Fruit fly (Drosophila melanogaster) whole organism, adult: ENCODE data around the gene CG31321.

ENCODE experiments used
- CG11617 ChIP-seq: fragments of 200-800 bp; sonication (Bioruptor generic); optimal IDR thresholded peaks from 2 replicates; lab custom pipeline; 2017; ENCODE audit warnings: mild to moderate bottlenecking, missing biosample characterization, missing genetic modification reagents, missing genetic modification characterization
- CG12768 ChIP-seq: fragments of 200-800 bp; sonication (Bioruptor generic); optimal IDR thresholded peaks from 2 replicates; lab custom pipeline; 2017; ENCODE audit warnings: missing biosample characterization, missing genetic modification characterization, mild to moderate bottlenecking, moderate library complexity, missing genetic modification reagents
- CG14711 ChIP-seq: fragments of 200-800 bp; sonication (Bioruptor generic); optimal IDR thresholded peaks from 2 replicates; lab custom pipeline; 2018; ENCODE audit warnings: missing biosample characterization, mild to moderate bottlenecking, missing genetic modification characterization, moderate library complexity
- CG1620 ChIP-seq: fragments of 200-800 bp; sonication (Bioruptor generic); optimal IDR thresholded peaks from 2 replicates; lab custom pipeline; 2016; ENCODE audit warnings: missing biosample characterization, missing genetic modification characterization
- CG33017 ChIP-seq: fragments of 200-800 bp; sonication (Bioruptor generic); optimal IDR thresholded peaks from 2 replicates; lab custom pipeline; 2018; ENCODE audit warnings: missing biosample characterization, mild to moderate bottlenecking, missing genetic modification characterization, moderate library complexity
- CG5204 ChIP-seq: fragments of 200-800 bp; sonication (Bioruptor generic); optimal IDR thresholded peaks from 2 replicates; lab custom pipeline; 2016; ENCODE audit warnings: missing biosample characterization, missing genetic modification characterization
- CG7045 ChIP-seq: fragments of 200-800 bp; sonication (Bioruptor generic); optimal IDR thresholded peaks from 2 replicates; lab custom pipeline; 2017; ENCODE audit warnings: missing biosample characterization, mild to moderate bottlenecking, missing genetic modification characterization
- CG7101 ChIP-seq: fragments of 200-800 bp; sonication (Bioruptor generic); optimal IDR thresholded peaks from 2 replicates; lab custom pipeline; 2018; ENCODE audit warnings: missing biosample characterization, mild to moderate bottlenecking, missing genetic modification characterization, moderate library complexity
- Clk ChIP-seq: fragments of 200-800 bp; sonication (Bioruptor generic); optimal IDR thresholded peaks from 2 replicates; lab custom pipeline; 2017; ENCODE audit warnings: missing biosample characterization, missing genetic modification characterization
- Crg-1 ChIP-seq: fragments of 200-800 bp; sonication (Bioruptor generic); optimal IDR thresholded peaks from 2 replicates; lab custom pipeline; 2016; ENCODE audit warnings: missing biosample characterization, missing genetic modification characterization
- Hr96 ChIP-seq: fragments of 200-800 bp; sonication (Bioruptor generic); optimal IDR thresholded peaks from 2 replicates; lab custom pipeline; 2016; ENCODE audit warnings: missing biosample characterization, missing genetic modification characterization
- Mnt ChIP-seq: fragments of 200-800 bp; sonication (Bioruptor generic); optimal IDR thresholded peaks from 2 replicates; lab custom pipeline; 2016; ENCODE audit warnings: missing biosample characterization, mild to moderate bottlenecking, missing genetic modification characterization
- bab1 ChIP-seq: fragments of 200-800 bp; sonication (Bioruptor generic); optimal IDR thresholded peaks from 3 replicates; lab custom pipeline; 2019; ENCODE audit warnings: missing biosample characterization, mild to moderate bottlenecking, missing genetic modification characterization, moderate library complexity
- cic ChIP-seq: fragments of 200-800 bp; sonication (Bioruptor generic); optimal IDR thresholded peaks from 2 replicates; lab custom pipeline; 2017; ENCODE audit warnings: missing biosample characterization, mild to moderate bottlenecking, missing genetic modification characterization, moderate library complexity
- cnc ChIP-seq, 2 experiments: fragments of >200 bp; optimal IDR thresholded peaks; 2 replicates each; lab custom pipeline; 2017
- kay ChIP-seq: fragments of 200-800 bp; sonication (Bioruptor generic); peaks from one replicate; lab custom pipeline; 2016; ENCODE audit warnings: missing biosample characterization, missing genetic modification characterization, borderline replicate concordance
- ovo ChIP-seq: fragments of 200-800 bp; sonication (Bioruptor generic); optimal IDR thresholded peaks from 2 replicates; lab custom pipeline; 2016; ENCODE audit warnings: missing biosample characterization, missing genetic modification characterization
- pad ChIP-seq: fragments of 200-800 bp; sonication (Bioruptor generic); optimal IDR thresholded peaks from 3 replicates; lab custom pipeline; 2017; ENCODE audit warnings: missing biosample characterization, missing genetic modification characterization, mild to moderate bottlenecking, moderate library complexity, missing genetic modification reagents
- tj ChIP-seq: fragments of 200-800 bp; sonication (Bioruptor generic); optimal IDR thresholded peaks from 3 replicates; lab custom pipeline; 2017; ENCODE audit warnings: missing biosample characterization, mild to moderate bottlenecking, missing genetic modification characterization, moderate library complexity
- toe ChIP-seq: fragments of 200-800 bp; sonication (Bioruptor generic); optimal IDR thresholded peaks from 2 replicates; lab custom pipeline; 2016; ENCODE audit warnings: missing biosample characterization, missing genetic modification characterization

Gene CG31321

DNA sequence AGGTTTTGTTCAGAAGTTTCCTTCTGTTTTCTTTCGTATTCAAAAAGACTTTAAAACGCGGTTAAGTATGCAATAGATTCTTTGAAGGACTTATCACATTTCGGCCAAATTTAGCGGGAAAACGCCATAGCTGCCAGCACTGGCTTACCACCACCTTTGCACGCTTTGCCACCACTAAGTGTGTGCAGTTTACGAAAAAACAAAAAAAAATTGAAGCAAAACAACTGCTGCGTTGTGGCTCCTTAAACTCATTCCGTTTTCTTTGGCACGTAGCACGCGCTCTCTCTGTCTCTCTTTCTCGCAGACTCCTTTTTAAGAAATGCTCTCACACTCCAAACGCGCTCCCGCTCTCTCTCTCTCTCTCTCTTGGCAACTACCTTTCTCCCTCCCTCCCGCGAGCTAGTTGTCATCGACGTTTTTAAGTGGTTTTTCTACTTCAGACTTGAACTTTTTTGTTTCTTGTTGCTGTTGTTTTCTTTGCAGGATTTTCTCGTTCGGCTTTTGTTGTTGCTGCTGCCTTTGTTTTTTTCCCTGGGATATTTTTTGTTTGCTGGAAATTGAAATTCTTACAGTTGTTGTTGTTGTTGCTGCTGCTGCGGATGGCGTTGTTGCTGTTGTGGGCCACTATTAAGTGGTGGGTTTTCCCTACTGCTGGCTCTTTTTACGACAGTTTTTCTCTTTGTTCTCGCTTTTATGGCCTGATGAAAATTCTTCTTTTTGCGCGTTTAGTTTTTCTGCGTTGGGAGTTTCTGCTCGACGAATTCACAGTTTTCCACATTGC lies 31.4 kb upstream of the CG31321 start:
- TF ChIP-seq tj: no peak
- no peak for TF ChIP-seq CG5204 (GFP tag; lab: Kevin White, UChicago)
- no peak for TF ChIP-seq pad (GFP tag; lab: Kevin White, UChicago)
- TF ChIP-seq Hr96 (GFP tag; lab: Kevin White, UChicago): no peak
- no peak for TF ChIP-seq CG1620 (GFP tag; lab: Kevin White, UChicago)
- no peak for TF ChIP-seq Clk (GFP tag; lab: Kevin White, UChicago)
- TF ChIP-seq CG11617 (GFP tag; lab: Kevin White, UChicago): no peak
- no peak for TF ChIP-seq CG33017
- TF ChIP-seq toe (GFP tag; lab: Kevin White, UChicago): no peak
- TF ChIP-seq Mnt (GFP tag; lab: Kevin White, UChicago): no peak
- no peak for TF ChIP-seq cnc (optimal IDR thresholded peaks at IDR 0.05; lab: Kevin White, UChicago)
- no peak for TF ChIP-seq bab1
- no peak for TF ChIP-seq CG7045
- no peak for TF ChIP-seq CG7101 (tag; lab: Kevin White, UChicago)
- no peak for TF ChIP-seq CG12768 (GFP tag; lab: Kevin White, UChicago)
- no peak for TF ChIP-seq Crg-1 (GFP tag; lab: Kevin White, UChicago)
- no peak for TF ChIP-seq CG14711
- no peak for TF ChIP-seq cic

DNA sequence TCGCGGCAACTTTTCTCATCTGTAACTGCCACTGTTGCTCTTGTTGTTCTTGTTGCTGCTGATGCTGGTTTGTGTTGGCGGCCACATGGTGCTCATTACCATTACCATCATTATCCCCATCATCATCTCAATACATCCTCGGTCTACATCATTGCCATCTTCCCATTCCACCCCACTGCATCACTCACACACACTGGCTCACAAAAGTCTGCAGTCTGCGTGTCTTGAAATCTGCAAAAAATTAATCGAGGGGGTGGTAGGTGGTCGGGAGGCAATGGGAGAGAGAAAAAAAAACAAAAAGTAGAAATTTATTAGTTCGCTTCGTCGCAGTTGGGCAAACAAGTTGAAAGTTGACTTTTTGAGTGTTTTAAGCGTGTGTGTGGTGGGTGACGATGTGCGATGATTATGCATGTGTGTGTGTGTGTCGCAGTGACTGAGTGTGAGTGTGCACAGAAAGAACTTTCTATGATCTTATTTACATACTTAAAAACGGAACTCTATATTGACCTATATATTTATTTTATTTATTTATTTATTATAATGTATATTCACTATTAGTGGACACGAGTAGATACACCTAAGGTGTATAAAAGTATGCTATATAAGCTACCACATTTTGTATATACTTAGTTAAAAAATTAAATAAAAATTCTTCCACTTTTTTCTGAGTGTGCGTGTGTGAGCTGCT lies 30.7 kb upstream of the CG31321 start:
- no peak for TF ChIP-seq CG7045
- no peak for TF ChIP-seq Crg-1 (GFP tag; lab: Kevin White, UChicago)
- TF ChIP-seq CG7101 (tag; lab: Kevin White, UChicago): no peak

DNA sequence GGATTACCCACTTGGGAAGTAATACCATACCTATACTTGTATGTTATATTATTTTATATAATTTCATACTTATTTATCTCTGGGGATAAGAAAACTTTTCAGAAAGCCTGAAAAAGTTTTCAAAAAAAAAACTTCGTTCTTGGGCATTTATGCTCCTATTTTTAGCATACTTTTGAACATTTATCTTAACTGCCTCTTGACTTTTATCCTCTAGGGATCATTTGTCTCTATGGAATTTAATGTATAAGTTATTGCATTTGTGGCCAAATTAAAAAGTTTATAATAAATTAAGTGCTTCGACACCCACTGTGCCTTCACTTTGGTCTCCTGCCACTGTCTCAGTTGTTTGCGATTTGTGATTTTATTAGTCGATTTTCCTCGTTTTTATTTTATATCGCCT lies 29.8 kb upstream of the CG31321 start:
- TF ChIP-seq cnc (optimal IDR thresholded peaks at IDR 0.05; lab: Kevin White, UChicago) (no peak), CG11617 (GFP tag; lab: Kevin White, UChicago) (no peak), ovo (GFP tag; lab: Kevin White, UChicago) (no peak), CG12768 (GFP tag; lab: Kevin White, UChicago) (no peak), CG5204 (GFP tag; lab: Kevin White, UChicago) (no peak)

DNA sequence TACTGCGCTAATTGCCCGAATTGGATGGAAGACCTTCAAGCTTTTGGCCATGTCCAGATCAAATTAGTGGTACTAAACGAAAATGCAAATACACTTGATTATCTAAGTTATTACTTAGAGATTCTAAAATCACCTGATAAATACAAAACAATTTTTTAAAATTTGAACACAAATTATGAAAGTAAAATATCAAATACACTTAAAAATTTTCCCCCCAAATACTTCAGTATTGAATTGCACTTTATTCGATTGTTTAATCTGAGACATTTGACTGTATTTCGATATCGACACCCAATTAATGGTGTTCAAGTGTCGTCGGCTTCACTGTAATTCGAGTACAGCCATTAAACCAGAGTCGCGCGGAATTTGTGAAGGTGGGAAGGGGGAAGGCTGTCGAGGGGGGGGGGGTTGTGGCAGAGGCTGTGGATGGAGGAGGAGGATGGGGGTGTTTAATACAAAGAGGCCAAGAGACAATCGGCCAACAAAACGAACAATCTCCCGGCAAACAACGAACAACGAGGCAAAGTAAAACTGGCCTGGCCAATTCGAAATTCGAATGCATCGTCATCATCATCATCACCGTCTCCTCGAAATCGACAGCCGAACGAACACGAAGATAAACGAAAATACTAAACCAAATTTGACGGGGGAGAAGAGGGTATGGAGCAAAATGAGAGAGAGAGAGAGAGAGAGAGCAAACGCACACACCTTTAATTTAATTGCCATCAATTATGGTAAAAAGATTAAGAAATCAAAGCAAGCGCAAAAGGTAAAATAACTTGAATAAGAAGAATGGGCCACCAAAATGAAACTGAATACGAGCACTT lies 27.7 kb upstream of the CG31321 start:
- peak; percentile 80 for TF ChIP-seq kay
- TF ChIP-seq toe (GFP tag; lab: Kevin White, UChicago): no peak

DNA sequence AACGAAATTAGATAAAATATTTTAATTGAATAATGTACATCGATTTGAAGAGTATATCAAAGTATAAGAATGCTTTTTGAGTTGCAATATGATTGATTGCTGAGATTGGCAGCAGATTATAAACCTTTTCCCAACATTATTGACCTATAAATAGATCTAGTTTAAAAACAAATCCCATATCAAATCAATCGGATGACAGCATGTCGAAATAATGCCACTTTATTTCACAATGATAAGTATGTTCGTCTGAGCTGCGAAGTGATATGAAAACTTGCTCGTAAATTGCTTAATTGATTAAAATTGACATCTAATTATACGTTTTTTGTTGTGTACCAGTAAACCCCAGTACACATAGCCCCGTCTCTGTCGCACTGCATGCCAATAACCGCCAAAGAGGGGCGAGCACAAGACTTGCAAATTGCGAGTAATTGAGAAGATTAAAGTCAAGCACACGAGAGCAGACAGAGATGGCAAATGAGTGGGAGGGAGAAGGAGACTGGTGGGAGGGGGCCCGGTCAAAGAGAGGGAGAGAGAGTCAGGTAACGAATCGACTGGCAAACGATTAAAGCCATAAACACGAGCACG lies 27.0 kb upstream of the CG31321 start:
- no peak for TF ChIP-seq CG7101 (tag; lab: Kevin White, UChicago)
- TF ChIP-seq CG12768 (GFP tag; lab: Kevin White, UChicago): no peak
- TF ChIP-seq Hr96 (GFP tag; lab: Kevin White, UChicago): no peak
- peak; percentile 94 for TF ChIP-seq kay
- peak; percentile 36 for TF ChIP-seq CG1620 (GFP tag; lab: Kevin White, UChicago)
- TF ChIP-seq cnc (optimal IDR thresholded peaks at IDR 0.05; lab: Kevin White, UChicago): no peak
- no peak for TF ChIP-seq tj
- TF ChIP-seq Crg-1 (GFP tag; lab: Kevin White, UChicago): no peak
- no peak for TF ChIP-seq bab1
- TF ChIP-seq Clk (GFP tag; lab: Kevin White, UChicago): no peak
- no peak for TF ChIP-seq CG14711
- no peak for TF ChIP-seq CG7045
- TF ChIP-seq Mnt (GFP tag; lab: Kevin White, UChicago): no peak
- peak; percentile 92 for TF ChIP-seq pad (GFP tag; lab: Kevin White, UChicago)
- TF ChIP-seq CG5204 (GFP tag; lab: Kevin White, UChicago): no peak
- peak; percentile 53 for TF ChIP-seq ovo (GFP tag; lab: Kevin White, UChicago)
- no peak for TF ChIP-seq CG33017
- TF ChIP-seq toe (GFP tag; lab: Kevin White, UChicago): no peak
- peak; percentile 75 for TF ChIP-seq cic
- TF ChIP-seq CG11617 (GFP tag; lab: Kevin White, UChicago): no peak

DNA sequence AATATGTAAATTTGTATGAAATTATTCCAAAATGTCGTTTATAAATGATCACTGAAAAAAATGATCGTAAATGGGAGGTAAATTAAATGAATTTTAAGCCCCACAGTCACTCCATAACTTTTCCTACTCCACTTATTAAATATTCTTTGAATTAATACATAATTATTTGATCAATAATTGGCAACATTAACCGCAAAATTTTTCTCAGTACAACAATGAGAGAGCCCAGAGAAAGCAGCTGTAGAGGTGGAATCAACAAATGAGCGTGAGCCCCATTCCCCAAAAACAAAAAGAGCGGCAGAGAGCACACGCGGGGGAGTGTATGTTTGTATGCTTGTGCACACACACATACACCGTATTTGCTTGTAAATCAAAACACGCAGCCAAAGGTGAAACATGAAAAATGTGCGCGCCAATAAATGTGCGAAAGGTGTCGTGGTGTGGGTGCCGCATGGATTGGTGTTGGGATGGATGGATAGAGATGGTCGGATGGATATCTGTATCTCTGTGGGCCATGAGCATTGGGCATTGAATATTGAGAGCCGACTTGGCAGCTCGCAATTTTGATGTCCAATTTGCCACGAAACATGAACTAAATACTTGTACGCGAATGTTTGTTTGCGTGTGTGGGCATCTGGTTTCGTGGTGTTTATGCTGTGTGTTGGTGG lies 26.3 kb upstream of the CG31321 start:
- TF ChIP-seq ovo (GFP tag; lab: Kevin White, UChicago) (peak; percentile 32), CG33017 (peak; percentile 95), CG12768 (GFP tag; lab: Kevin White, UChicago) (peak; percentile 91), CG11617 (GFP tag; lab: Kevin White, UChicago) (peak; percentile 88), Clk (GFP tag; lab: Kevin White, UChicago) (peak; percentile 89), CG7101 (tag; lab: Kevin White, UChicago) (peak; percentile 95), Hr96 (GFP tag; lab: Kevin White, UChicago) (peak; percentile 60), toe (GFP tag; lab: Kevin White, UChicago) (peak; percentile 71), kay (no peak), bab1 (peak; percentile 74), cic (peak; percentile 71), CG14711 (peak; percentile 92), CG1620 (GFP tag; lab: Kevin White, UChicago) (peak; percentile 41), CG7045 (peak; percentile 94), pad (GFP tag; lab: Kevin White, UChicago) (peak; percentile 72), tj (peak; percentile 67), Crg-1 (GFP tag; lab: Kevin White, UChicago) (peak; percentile 66), CG5204 (GFP tag; lab: Kevin White, UChicago) (peak; percentile 93), Mnt (GFP tag; lab: Kevin White, UChicago) (peak; percentile 57), cnc (optimal IDR thresholded peaks at IDR 0.05; lab: Kevin White, UChicago) (no peak)
